Fruit fly (Drosophila melanogaster) Kc167 (cell line): ENCODE results near the gene CG9609.

Source experiments
- Myc ChIP-seq: fragments of >200 bp; optimal IDR thresholded peaks from 2 replicates; lab custom pipeline; 2017; ENCODE audit warnings: missing external identifiers
- Sin3A ChIP-seq: fragments of >200 bp; optimal IDR thresholded peaks from 2 replicates; lab custom pipeline; 2018; ENCODE audit warnings: missing external identifiers
- h ChIP-seq: fragments of >200 bp; optimal IDR thresholded peaks from 3 replicates; lab custom pipeline; 2018; ENCODE audit warnings: missing external identifiers
- insv ChIP-seq: fragments of >200 bp; optimal IDR thresholded peaks from 3 replicates; lab custom pipeline; 2018; ENCODE audit warnings: missing external identifiers
- psq ChIP-seq: fragments of >200 bp; optimal IDR thresholded peaks from 2 replicates; lab custom pipeline; 2017; ENCODE audit warnings: missing external identifiers
- ttk ChIP-seq: sonication (Bioruptor generic); optimal IDR thresholded peaks from 2 replicates; lab custom pipeline; 2017; ENCODE audit warnings: missing external identifiers

- TF ChIP-seq h (lab: Kevin White, UChicago) (no peak), Myc (lab: Kevin White, UChicago) (no peak), Sin3A (no peak), psq (no peak), insv (lab: Kevin White, UChicago) (no peak), ttk (lab: Kevin White, UChicago) (no peak)
Observed at dm6 chrX:16760542-16760941, 26.3 kb downstream of the CG9609 start.
